Worm (Caenorhabditis elegans) whole organism, L4 larva: ENCODE results near the gene B0507.4.

Source experiments
- lsy-2 ChIP-seq, 2 experiments: fragments of 150-350 bp in 1 of 2; sonication (generic microtip) in 1 of 2; optimal IDR thresholded peaks; 2 replicates each; lab custom pipeline; 2014 to 2017; ENCODE audit warnings: missing biosample characterization in 2 of 2, missing genetic modification characterization in 2 of 2
- madf-5 ChIP-seq, 2 experiments: fragments of 200-800 bp; sonication (Bioruptor generic); IDR thresholded peaks; 2 replicates each; pipeline ENCODE4 v1.3.6; 2022; ENCODE audit warnings: missing compliant biosample characterization in 2 of 2, missing genetic modification characterization in 2 of 2
- nhr-6 ChIP-seq: fragments of 150-350 bp; optimal IDR thresholded peaks from 2 replicates; lab custom pipeline; 2014; ENCODE audit warnings: missing biosample characterization, missing genetic modification characterization

ce11 chrV:8795499-8795898 is 40.7 kb downstream of the B0507.4 start:
- TF ChIP-seq nhr-6 (no peak), madf-5 (GFP tag; IDR thresholded peaks at IDR 0.05; lab: Robert Waterston, UW) (no peak), lsy-2 (tag; optimal IDR thresholded peaks at IDR 0.05; lab: Kevin White, UChicago) (no peak)
